Fruit fly (Drosophila melanogaster) whole organism, embryonic: ENCODE measurements around the gene CG43407.

Experiments used
- Antp ChIP-seq: fragments of 200-800 bp; sonication (Bioruptor generic); optimal IDR thresholded peaks from 3 replicates; lab custom pipeline; 2016; ENCODE audit warnings: missing biosample characterization, missing genetic modification characterization
- Atf3 ChIP-seq: fragments of 200-800 bp; sonication (Bioruptor generic); optimal IDR thresholded peaks from 3 replicates; lab custom pipeline; 2016; ENCODE audit warnings: missing biosample characterization, missing genetic modification characterization
- B-H1 ChIP-seq: fragments of 200-800 bp; sonication (Bioruptor generic); IDR thresholded peaks from 3 replicates; pipeline ENCODE4 v1.3.6; 2022; ENCODE audit warnings: missing biosample characterization, missing genetic modification characterization
- B-H2 ChIP-seq: fragments of 200-800 bp; sonication (Bioruptor generic); optimal IDR thresholded peaks from 2 replicates; lab custom pipeline; 2018; ENCODE audit warnings: missing biosample characterization, mild to moderate bottlenecking, missing genetic modification characterization
- Bdp1 ChIP-seq: fragments of 200-800 bp; sonication (Bioruptor generic); optimal IDR thresholded peaks from 3 replicates; lab custom pipeline; 2016; ENCODE audit warnings: missing biosample characterization, missing genetic modification characterization
- CG10147 ChIP-seq: fragments of 200-800 bp; sonication (Bioruptor generic); optimal IDR thresholded peaks from 2 replicates; lab custom pipeline; 2019; ENCODE audit warnings: missing biosample characterization, mild to moderate bottlenecking, missing genetic modification characterization, moderate library complexity
- CG10321 ChIP-seq: fragments of 200-800 bp; sonication (Bioruptor generic); IDR thresholded peaks from 2 replicates; pipeline ENCODE4 v1.3.6; 2022; ENCODE audit warnings: missing biosample characterization, missing genetic modification characterization
- CG10543 ChIP-seq: fragments of 200-800 bp; sonication (Bioruptor generic); optimal IDR thresholded peaks from 3 replicates; lab custom pipeline; 2017; ENCODE audit warnings: missing biosample characterization, mild to moderate bottlenecking, missing genetic modification characterization, moderate library complexity
- CG11085 ChIP-seq: fragments of 200-800 bp; sonication (Bioruptor generic); IDR thresholded peaks from 2 replicates; pipeline ENCODE4 v1.3.6; 2022; ENCODE audit warnings: missing biosample characterization, missing genetic modification characterization
- CG14441 ChIP-seq: fragments of 200-800 bp; sonication (Bioruptor generic); IDR thresholded peaks from 2 replicates; pipeline ENCODE4 v1.3.6; 2022; ENCODE audit warnings: missing biosample characterization, missing genetic modification characterization
- CG14860 ChIP-seq: fragments of 200-800 bp; sonication (Bioruptor generic); IDR thresholded peaks from 3 replicates; pipeline ENCODE4 v1.3.6; 2022; ENCODE audit warnings: missing biosample characterization, missing genetic modification characterization; ENCODE audit not compliant: partially characterized antibody
- CG1603 ChIP-seq: fragments of 200-800 bp; sonication (Bioruptor generic); optimal IDR thresholded peaks from 2 replicates; lab custom pipeline; 2019; ENCODE audit warnings: missing biosample characterization, mild to moderate bottlenecking, missing genetic modification characterization, moderate library complexity
- CG32532 ChIP-seq: fragments of 200-800 bp; sonication (Bioruptor generic); IDR thresholded peaks from 2 replicates; pipeline ENCODE4 v1.3.6; 2022; ENCODE audit warnings: missing biosample characterization, missing genetic modification characterization
- CG32772 ChIP-seq: fragments of 200-800 bp; sonication (Bioruptor generic); IDR thresholded peaks from 2 replicates; pipeline ENCODE4 v1.3.6; 2022; ENCODE audit warnings: missing biosample characterization, missing genetic modification characterization
- CG34376 ChIP-seq: fragments of 200-800 bp; sonication (Bioruptor generic); optimal IDR thresholded peaks from 2 replicates; lab custom pipeline; 2018; ENCODE audit warnings: missing biosample characterization, mild to moderate bottlenecking, missing genetic modification characterization
- CG43689 ChIP-seq: fragments of 200-800 bp; sonication (Bioruptor generic); IDR thresholded peaks from 2 replicates; pipeline ENCODE4 v1.3.6; 2022; ENCODE audit warnings: missing biosample characterization, missing genetic modification characterization
- CG5180 ChIP-seq: fragments of 200-800 bp; sonication (Bioruptor generic); optimal IDR thresholded peaks from 3 replicates; lab custom pipeline; 2017; ENCODE audit warnings: missing biosample characterization, missing genetic modification characterization, mild to moderate bottlenecking, moderate library complexity, missing genetic modification reagents
- CG7745 ChIP-seq: fragments of 200-800 bp; sonication (Bioruptor generic); optimal IDR thresholded peaks from 2 replicates; lab custom pipeline; 2018; ENCODE audit warnings: missing biosample characterization, mild to moderate bottlenecking, missing genetic modification characterization, moderate library complexity
- CG8281 ChIP-seq: fragments of 200-800 bp; sonication (Bioruptor generic); optimal IDR thresholded peaks from 2 replicates; lab custom pipeline; 2018; ENCODE audit warnings: missing biosample characterization, mild to moderate bottlenecking, missing genetic modification characterization, moderate library complexity
- CG9727 ChIP-seq: fragments of 200-800 bp; sonication (Bioruptor generic); optimal IDR thresholded peaks from 3 replicates; lab custom pipeline; 2017; ENCODE audit warnings: missing biosample characterization, mild to moderate bottlenecking, missing genetic modification characterization
- CkIIα-i1 ChIP-seq: fragments of 200-800 bp; sonication (Bioruptor generic); IDR thresholded peaks from 2 replicates; pipeline ENCODE4 v1.3.6; 2022; ENCODE audit warnings: missing biosample characterization, missing genetic modification characterization
- D ChIP-seq, 2 experiments: fragments of 200-800 bp in 1 of 2; fragments of >200 bp in 1 of 2; sonication (Bioruptor generic) in 1 of 2; optimal IDR thresholded peaks; 2 replicates in 1 of 2; 3 replicates in 1 of 2; lab custom pipeline; 2017; ENCODE audit warnings: mild to moderate bottlenecking in 1 of 2, missing biosample characterization in 1 of 2, missing genetic modification characterization in 1 of 2, missing genetic modification reagents in 1 of 2
- Dbx ChIP-seq: fragments of 200-800 bp; sonication (Bioruptor generic); IDR thresholded peaks from 3 replicates; pipeline ENCODE4 v1.3.6; 2022; ENCODE audit warnings: missing biosample characterization, missing genetic modification characterization
- Dll ChIP-seq: fragments of 200-800 bp; sonication (Bioruptor generic); IDR thresholded peaks from 4 replicates; pipeline ENCODE4 v1.3.6; 2022; ENCODE audit warnings: missing biosample characterization, missing genetic modification characterization; ENCODE audit not compliant: partially characterized antibody
- E2f1 ChIP-seq: fragments of 200-800 bp; sonication (Bioruptor generic); IDR thresholded peaks from 2 replicates; pipeline ENCODE4 v1.3.6; 2022; ENCODE audit warnings: missing biosample characterization, missing genetic modification characterization
- H15 ChIP-seq: fragments of 200-800 bp; sonication (Bioruptor generic); IDR thresholded peaks from 3 replicates; pipeline ENCODE4 v1.3.6; 2022; ENCODE audit warnings: missing biosample characterization, missing genetic modification characterization
- HLH3B ChIP-seq: fragments of 200-800 bp; sonication (Bioruptor generic); IDR thresholded peaks from 2 replicates; pipeline ENCODE4 v1.3.6; 2022; ENCODE audit warnings: missing biosample characterization, missing genetic modification characterization
- Lim3 ChIP-seq: fragments of 200-800 bp; sonication (Bioruptor generic); IDR thresholded peaks from 2 replicates; pipeline ENCODE4 v1.3.6; 2022; ENCODE audit warnings: missing biosample characterization, missing genetic modification characterization
- Lpt ChIP-seq: fragments of >200 bp; optimal IDR thresholded peaks from 2 replicates; lab custom pipeline; 2018; ENCODE audit warnings: missing biosample characterization, missing genetic modification characterization
- MBD-R2 ChIP-seq: fragments of 200-800 bp; sonication (Bioruptor generic); IDR thresholded peaks from 2 replicates; pipeline ENCODE4 v1.3.6; 2022; ENCODE audit warnings: missing biosample characterization, missing genetic modification characterization
- Mes4 ChIP-seq: fragments of 200-800 bp; sonication (Bioruptor generic); optimal IDR thresholded peaks from 2 replicates; lab custom pipeline; 2016; ENCODE audit warnings: missing biosample characterization, missing genetic modification characterization
- Nf-YA ChIP-seq: fragments of 200-800 bp; sonication (Bioruptor generic); IDR thresholded peaks from 2 replicates; pipeline ENCODE4 v1.3.6; 2022; ENCODE audit warnings: missing biosample characterization, missing genetic modification characterization
- NfI ChIP-seq: fragments of 200-800 bp; sonication (Bioruptor generic); optimal IDR thresholded peaks from 3 replicates; lab custom pipeline; 2018; ENCODE audit warnings: missing biosample characterization, mild to moderate bottlenecking, missing genetic modification characterization, moderate library complexity
- Scr ChIP-seq: fragments of 200-800 bp; sonication (Bioruptor generic); IDR thresholded peaks from 2 replicates; pipeline ENCODE4 v1.3.6; 2022; ENCODE audit warnings: missing biosample characterization, missing genetic modification characterization; ENCODE audit not compliant: partially characterized antibody
- Sry-δ ChIP-seq: fragments of 200-800 bp; sonication (Bioruptor generic); optimal IDR thresholded peaks from 2 replicates; lab custom pipeline; 2016; ENCODE audit warnings: missing biosample characterization, missing genetic modification characterization
- cad ChIP-seq: fragments of >200 bp; optimal IDR thresholded peaks from 2 replicates; lab custom pipeline; 2017; ENCODE audit warnings: missing biosample characterization, missing genetic modification characterization
- caup ChIP-seq: fragments of 200-800 bp; sonication (Bioruptor generic); optimal IDR thresholded peaks from 3 replicates; lab custom pipeline; 2017; ENCODE audit warnings: missing biosample characterization, mild to moderate bottlenecking, missing genetic modification characterization, moderate library complexity; ENCODE audit not compliant: severe bottlenecking
- chif ChIP-seq, 2 experiments: fragments of 200-800 bp; sonication (Bioruptor generic); optimal IDR thresholded peaks; 3 replicates each; lab custom pipeline; 2016; ENCODE audit warnings: missing biosample characterization in 2 of 2, missing genetic modification characterization in 2 of 2
- chm ChIP-seq: fragments of 200-800 bp; sonication (Bioruptor generic); IDR thresholded peaks from 2 replicates; pipeline ENCODE4 v1.3.6; 2022; ENCODE audit warnings: missing biosample characterization, missing genetic modification characterization
- chn ChIP-seq: fragments of 200-800 bp; sonication (Bioruptor generic); optimal IDR thresholded peaks from 2 replicates; lab custom pipeline; 2016; ENCODE audit warnings: missing biosample characterization, missing genetic modification characterization
- ci ChIP-seq: fragments of 200-800 bp; sonication (Bioruptor generic); IDR thresholded peaks from 3 replicates; pipeline ENCODE4 v1.3.6; 2022; ENCODE audit warnings: missing biosample characterization, missing genetic modification characterization
- croc ChIP-seq: fragments of 200-800 bp; sonication (Bioruptor generic); conservative IDR thresholded peaks from 3 replicates; pipeline ENCODE4 v1.3.6; 2022; ENCODE audit warnings: missing biosample characterization, missing genetic modification characterization
- insv ChIP-seq, 2 experiments: fragments of 200-800 bp; sonication (Bioruptor generic); optimal IDR thresholded peaks; 3 replicates each; lab custom pipeline; 2016 to 2018; ENCODE audit warnings: missing biosample characterization in 2 of 2, missing genetic modification characterization in 2 of 2
- luna ChIP-seq: fragments of 200-800 bp; sonication (Bioruptor generic); optimal IDR thresholded peaks from 2 replicates; lab custom pipeline; 2016; ENCODE audit warnings: missing biosample characterization, missing genetic modification characterization
- onecut ChIP-seq: fragments of 200-800 bp; sonication (Bioruptor generic); IDR thresholded peaks from 2 replicates; pipeline ENCODE4 v1.3.6; 2022; ENCODE audit warnings: missing biosample characterization, missing genetic modification characterization
- pho ChIP-seq: fragments of 200-800 bp; sonication (Bioruptor generic); optimal IDR thresholded peaks from 2 replicates; lab custom pipeline; 2016; ENCODE audit warnings: missing biosample characterization, missing genetic modification characterization
- tio ChIP-seq: fragments of 200-800 bp; sonication (Bioruptor generic); optimal IDR thresholded peaks from 2 replicates; lab custom pipeline; 2017; ENCODE audit warnings: missing biosample characterization, missing genetic modification characterization, inconsistent platforms
- wdn ChIP-seq: fragments of 200-800 bp; sonication (Bioruptor generic); IDR thresholded peaks from 2 replicates; pipeline ENCODE4 v1.3.6; 2022; ENCODE audit warnings: missing biosample characterization, missing genetic modification characterization
- wek ChIP-seq: fragments of 200-800 bp; sonication (Bioruptor generic); optimal IDR thresholded peaks from 3 replicates; lab custom pipeline; 2018; ENCODE audit warnings: missing biosample characterization, mild to moderate bottlenecking, missing genetic modification characterization, moderate library complexity

Gene CG43407

DNA sequence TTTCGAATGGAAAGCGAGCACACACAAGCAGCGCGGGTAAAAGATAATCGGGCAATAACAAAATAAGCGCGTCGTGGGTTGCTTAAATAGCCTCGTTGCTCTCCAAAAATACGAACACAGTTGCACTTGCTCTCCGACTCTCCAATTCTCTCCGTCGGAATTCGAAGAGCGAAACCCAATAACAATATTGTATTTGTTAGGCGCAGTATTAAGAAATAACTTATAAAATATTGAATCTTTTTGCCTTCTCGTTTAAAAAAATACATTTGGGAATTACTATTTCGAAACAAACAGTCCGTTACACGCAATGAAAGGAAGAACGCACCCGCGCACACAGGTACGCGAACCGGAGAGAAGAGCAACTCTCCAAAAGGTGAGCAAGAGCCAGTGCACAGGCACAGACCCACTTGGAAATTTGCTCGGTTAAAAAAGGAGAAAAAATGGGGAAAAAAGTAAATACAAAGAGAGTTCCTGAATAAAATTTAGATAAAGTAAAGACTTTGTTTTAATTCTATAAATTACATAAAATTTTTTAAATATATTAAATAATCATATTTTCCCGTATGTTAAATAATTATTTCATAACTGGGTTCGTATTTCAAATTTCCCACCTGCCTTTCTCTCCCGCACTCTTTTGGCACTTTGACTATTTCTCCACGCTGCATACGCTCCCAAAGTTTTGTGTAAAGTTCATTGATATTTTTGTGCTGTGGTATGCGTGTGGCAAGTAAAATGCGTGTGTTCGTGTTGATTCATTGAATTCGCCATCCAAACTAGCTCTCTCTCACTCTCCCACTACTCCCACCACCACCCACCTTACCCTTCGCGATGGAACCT, 33.4 kb upstream of the CG43407 start, which contains the start of gene Mkp3 (continued):
- TF ChIP-seq CG5180 (GFP tag; lab: Kevin White, UChicago) (peak; percentile 70), Scr (GFP tag; lab: Robert Waterston, UW) (no peak), Dbx (GFP tag; lab: Robert Waterston, UW) (peak; percentile 87), Antp (GFP tag; lab: Kevin White, UChicago) (peak; percentile 6), chn (GFP tag; lab: Kevin White, UChicago) (no peak), CG1603 (no peak), Sry-δ (GFP tag; lab: Kevin White, UChicago) (no peak), wek (GFP tag; lab: Kevin White, UChicago) (peak; percentile 12), cad (GFP tag; lab: Kevin White, UChicago) (no peak), D (optimal IDR thresholded peaks at IDR 0.05; lab: Kevin White, UChicago) (no peak), D (GFP tag; optimal IDR thresholded peaks at IDR 0.05; lab: Kevin White, UChicago) (peak; percentile 85), onecut (GFP tag; lab: Robert Waterston, UW) (peak; percentile 77), caup (peak; percentile 92), CG10147 (peak; percentile 93), HLH3B (peak; percentile 92), B-H2 (peak; percentile 87), CG11085 (peak; percentile 78), chm (GFP tag; lab: Robert Waterston, UW) (peak; percentile 71), insv (GFP tag; optimal IDR thresholded peaks at IDR 0.05; lab: Kevin White, UChicago) (peak in 1 of 2 experiments; percentile 41), Lpt (GFP tag; lab: Kevin White, UChicago) (no peak), B-H1 (peak; percentile 79; the same call in 2 of the 3 replicates), CG34376 (peak; percentile 89), NfI (GFP tag; lab: Kevin White, UChicago) (peak; percentile 89), croc (GFP tag; lab: Robert Waterston, UW) (peak; percentile 68; the same call in 1 of the 3 replicates), CG10321 (GFP tag; lab: Robert Waterston, UW) (peak; percentile 62; the same call in 1 of the 2 replicates), CG14441 (peak; percentile 88), CG7745 (no peak), CG43689 (peak; percentile 52; the same call in 1 of the 2 replicates), Dll (GFP tag; lab: Robert Waterston, UW) (no peak), CG9727 (GFP tag; lab: Kevin White, UChicago) (peak; percentile 91), Atf3 (GFP tag; lab: Kevin White, UChicago) (no peak), CG32532 (GFP tag; lab: Robert Waterston, UW) (peak; percentile 93), E2f1 (GFP tag; lab: Robert Waterston, UW) (peak; percentile 89), Nf-YA (peak; percentile 72), CG32772 (peak; percentile 91), CG8281 (tag; lab: Kevin White, UChicago) (peak; percentile 77), Mes4 (GFP tag; lab: Kevin White, UChicago) (no peak), H15 (GFP tag; lab: Robert Waterston, UW) (peak; percentile 76), CG10543 (peak; percentile 91), Lim3 (GFP tag; lab: Robert Waterston, UW) (0 out of 2 replicates have a peak, but pooled peaks have one; percentile 6), Bdp1 (no peak), CkIIα-i1 (peak; percentile 52; the same call in 1 of the 2 replicates), MBD-R2 (GFP tag; lab: Robert Waterston, UW) (peak; percentile 62), luna (no peak), ci (GFP tag; lab: Robert Waterston, UW) (peak; percentile 82), wdn (GFP tag; lab: Robert Waterston, UW) (peak; percentile 89), pho (no peak), chif (GFP tag; optimal IDR thresholded peaks at IDR 0.05; lab: Kevin White, UChicago) (no peak), tio (peak; percentile 81), CG14860 (GFP tag; lab: Robert Waterston, UW) (no peak)
